Worm (Caenorhabditis elegans) whole organism, L2 larva: ENCODE measurements around the gene C26F1.3.

Experiments
- C34F6.9 ChIP-seq: fragments of 150-350 bp; optimal IDR thresholded peaks from 2 replicates; lab custom pipeline; 2014; ENCODE audit warnings: missing biosample characterization, missing genetic modification characterization
- F13H6.1 ChIP-seq: sonication (generic microtip); optimal IDR thresholded peaks from 2 replicates; lab custom pipeline; 2016; ENCODE audit warnings: missing genetic modification characterization, missing compliant biosample characterization
- R02D3.7 ChIP-seq: fragments of 150-350 bp; optimal IDR thresholded peaks from 2 replicates; lab custom pipeline; 2014; ENCODE audit warnings: missing biosample characterization, missing genetic modification characterization
- Y55F3AM.14 ChIP-seq: fragments of 200-800 bp; sonication (Bioruptor generic); optimal IDR thresholded peaks from 2 replicates; lab custom pipeline; 2018; ENCODE audit warnings: mild to moderate bottlenecking, missing genetic modification characterization, missing compliant biosample characterization
- alr-1 ChIP-seq: fragments of 150-350 bp; optimal IDR thresholded peaks from 2 replicates; lab custom pipeline; 2014; ENCODE audit warnings: missing biosample characterization, missing genetic modification characterization
- aly-2 ChIP-seq: fragments of 150-350 bp; optimal IDR thresholded peaks from 2 replicates; lab custom pipeline; 2014; ENCODE audit warnings: missing biosample characterization, missing genetic modification characterization
- ama-1 ChIP-seq: fragments of 150-350 bp; optimal IDR thresholded peaks from 2 replicates; lab custom pipeline; 2018; ENCODE audit warnings: inconsistent platforms
- blmp-1 ChIP-seq: sonication (generic microtip); optimal IDR thresholded peaks from 2 replicates; lab custom pipeline; 2017; ENCODE audit warnings: missing genetic modification characterization, mild to moderate bottlenecking, missing compliant biosample characterization, antibody characterized with exemption, moderate library complexity; ENCODE audit not compliant: insufficient read depth
- ceh-16 ChIP-seq: fragments of 150-350 bp; optimal IDR thresholded peaks from 2 replicates; lab custom pipeline; 2014; ENCODE audit warnings: missing biosample characterization, missing genetic modification characterization
- ceh-82 ChIP-seq: fragments of 150-350 bp; optimal IDR thresholded peaks from 2 replicates; lab custom pipeline; 2014; ENCODE audit warnings: missing biosample characterization, missing genetic modification characterization
- elt-1 ChIP-seq: fragments of 150-350 bp; optimal IDR thresholded peaks from 2 replicates; lab custom pipeline; 2014; ENCODE audit warnings: missing biosample characterization, missing genetic modification characterization
- elt-3 ChIP-seq: sonication (generic microtip); optimal IDR thresholded peaks from 2 replicates; lab custom pipeline; 2017; ENCODE audit warnings: missing biosample characterization, missing genetic modification characterization
- fos-1 ChIP-seq: fragments of 150-350 bp; optimal IDR thresholded peaks from 2 replicates; lab custom pipeline; 2014; ENCODE audit warnings: missing biosample characterization, missing genetic modification characterization
- gmeb-1 ChIP-seq: fragments of 150-350 bp; optimal IDR thresholded peaks from 2 replicates; lab custom pipeline; 2014; ENCODE audit warnings: missing biosample characterization, missing genetic modification characterization
- lin-13 ChIP-seq: fragments of 150-350 bp; optimal IDR thresholded peaks from 2 replicates; lab custom pipeline; 2014; ENCODE audit warnings: missing biosample characterization, missing genetic modification reagents, missing genetic modification characterization
- lin-39 ChIP-seq: fragments of 150-350 bp; optimal IDR thresholded peaks from 2 replicates; lab custom pipeline; 2014; ENCODE audit warnings: missing biosample characterization, missing genetic modification reagents, missing genetic modification characterization
- lsy-2 ChIP-seq, 2 experiments: fragments of 150-350 bp in 1 of 2; sonication (generic microtip) in 1 of 2; optimal IDR thresholded peaks; 2 replicates each; lab custom pipeline; 2014 to 2017; ENCODE audit warnings: missing biosample characterization in 2 of 2, missing genetic modification characterization in 2 of 2
- mbf-1 ChIP-seq: sonication (generic microtip); optimal IDR thresholded peaks from 2 replicates; lab custom pipeline; 2017; ENCODE audit warnings: missing biosample characterization, missing genetic modification characterization
- mdl-1 ChIP-seq, 2 experiments: fragments of 150-350 bp in 1 of 2; sonication (generic microtip) in 1 of 2; optimal IDR thresholded peaks; 2 replicates each; lab custom pipeline; 2017; ENCODE audit warnings: missing biosample characterization in 2 of 2, missing genetic modification characterization in 2 of 2
- nhr-10 ChIP-seq: sonication (generic microtip); optimal IDR thresholded peaks from 2 replicates; lab custom pipeline; 2017; ENCODE audit warnings: missing biosample characterization, missing genetic modification characterization
- nhr-12 ChIP-seq: fragments of 150-350 bp; optimal IDR thresholded peaks from 2 replicates; lab custom pipeline; 2014; ENCODE audit warnings: missing biosample characterization, missing genetic modification characterization
- nhr-21 ChIP-seq: fragments of 150-350 bp; optimal IDR thresholded peaks from 2 replicates; lab custom pipeline; 2014; ENCODE audit warnings: missing biosample characterization, missing genetic modification characterization
- nhr-23 ChIP-seq: fragments of 150-350 bp; optimal IDR thresholded peaks from 2 replicates; lab custom pipeline; 2014; ENCODE audit warnings: missing biosample characterization, missing genetic modification reagents, missing genetic modification characterization
- nhr-77 ChIP-seq: fragments of 150-350 bp; optimal IDR thresholded peaks from 2 replicates; lab custom pipeline; 2014; ENCODE audit warnings: missing biosample characterization, missing genetic modification characterization
- sem-4 ChIP-seq: fragments of 150-350 bp; optimal IDR thresholded peaks from 2 replicates; lab custom pipeline; 2014; ENCODE audit warnings: missing biosample characterization, missing genetic modification reagents, missing genetic modification characterization
- skn-1 ChIP-seq: sonication (generic microtip); optimal IDR thresholded peaks from 2 replicates; lab custom pipeline; 2017; ENCODE audit warnings: missing biosample characterization, missing genetic modification characterization
- sma-9 ChIP-seq, 2 experiments: fragments of 150-350 bp in 1 of 2; sonication (generic microtip) in 1 of 2; optimal IDR thresholded peaks; 2 replicates each; lab custom pipeline; 2014 to 2016; ENCODE audit warnings: missing genetic modification characterization in 2 of 2, mild to moderate bottlenecking in 1 of 2, missing biosample characterization in 1 of 2, missing compliant biosample characterization in 1 of 2, missing genetic modification reagents in 1 of 2, moderate library complexity in 1 of 2
- snpc-4 ChIP-seq: fragments of 150-350 bp; optimal IDR thresholded peaks from 2 replicates; lab custom pipeline; 2014; ENCODE audit warnings: missing biosample characterization, missing genetic modification characterization
- unc-39 ChIP-seq: fragments of 150-350 bp; optimal IDR thresholded peaks from 2 replicates; lab custom pipeline; 2014; ENCODE audit warnings: missing biosample characterization, missing genetic modification characterization
- unc-55 ChIP-seq: fragments of 150-350 bp; sonication (generic microtip); optimal IDR thresholded peaks from 3 replicates; lab custom pipeline; 2014; ENCODE audit warnings: missing biosample characterization, missing genetic modification reagents, missing genetic modification characterization
- unc-62 ChIP-seq: fragments of 150-350 bp; optimal IDR thresholded peaks from 2 replicates; lab custom pipeline; 2014; ENCODE audit warnings: missing biosample characterization, missing genetic modification reagents, missing genetic modification characterization
- ztf-1 ChIP-seq: fragments of 200-800 bp; sonication (Bioruptor generic); conservative IDR thresholded peaks from 2 replicates; pipeline ENCODE4 v1.3.6; 2022; ENCODE audit warnings: missing genetic modification characterization, missing compliant biosample characterization
- ztf-11 ChIP-seq: sonication (generic microtip); optimal IDR thresholded peaks from 2 replicates; lab custom pipeline; 2017; ENCODE audit warnings: missing biosample characterization, missing genetic modification characterization
- ztf-4 ChIP-seq: fragments of 150-350 bp; optimal IDR thresholded peaks from 2 replicates; lab custom pipeline; 2014; ENCODE audit warnings: missing biosample characterization, missing genetic modification characterization

C26F1.3 gene

ce11 chrV:7742485-7742959 is 34.6 kb upstream of the C26F1.3 start, which contains the start of gene fbxl-5:
Gene fbxl-5 (plus strand): TSS chrV:7742909.
- no peak for TF ChIP-seq mdl-1 (tag; optimal IDR thresholded peaks at IDR 0.05; lab: Kevin White, UChicago)
- TF ChIP-seq Y55F3AM.14 (GFP tag; lab: Kevin White, UChicago) = no peak
- TF ChIP-seq nhr-12 (tag; lab: Kevin White, UChicago) = no peak
- no peak for TF ChIP-seq gmeb-1 (tag; lab: Kevin White, UChicago)
- no peak for TF ChIP-seq nhr-10 (tag; lab: Kevin White, UChicago)
- TF ChIP-seq ama-1 (lab: Kevin White, UChicago) = no peak
- TF ChIP-seq ztf-4 (tag; lab: Kevin White, UChicago) = no peak
- TF ChIP-seq ztf-1 (GFP tag; lab: Robert Waterston, UW) = no peak
- TF ChIP-seq ceh-82 = no peak
- TF ChIP-seq lin-13 (GFP tag; lab: Kevin White, UChicago) = no peak
- TF ChIP-seq, all 48 proteins: peak for 0

ce11 chrV:7744068-7744467 is 33.0 kb upstream of the C26F1.3 start:
- TF ChIP-seq unc-39 (tag; lab: Kevin White, UChicago) (no peak), R02D3.7 (tag; lab: Kevin White, UChicago) (no peak), snpc-4 (no peak), ceh-16 (tag; lab: Kevin White, UChicago) (no peak), nhr-77 (tag; lab: Kevin White, UChicago) (no peak), sma-9 (GFP tag; optimal IDR thresholded peaks at IDR 0.05; lab: Kevin White, UChicago) (peak; percentile 40), sma-9 (tag; optimal IDR thresholded peaks at IDR 0.05; lab: Kevin White, UChicago) (no peak), alr-1 (tag; lab: Kevin White, UChicago) (no peak), blmp-1 (tag; lab: Kevin White, UChicago) (no peak), sem-4 (no peak), unc-62 (no peak), fos-1 (tag; lab: Kevin White, UChicago) (peak; percentile 84), gmeb-1 (tag; lab: Kevin White, UChicago) (no peak), aly-2 (tag; lab: Kevin White, UChicago) (no peak), skn-1 (tag; lab: Kevin White, UChicago) (no peak), mbf-1 (tag; lab: Kevin White, UChicago) (no peak), ztf-11 (tag; lab: Kevin White, UChicago) (no peak)

ce11 chrV:7745386-7745785 is 31.7 kb upstream of the C26F1.3 start:
- TF ChIP-seq nhr-23 = no peak
- no peak for TF ChIP-seq aly-2 (tag; lab: Kevin White, UChicago)
- no peak for TF ChIP-seq R02D3.7 (tag; lab: Kevin White, UChicago)
- TF ChIP-seq fos-1 (tag; lab: Kevin White, UChicago) = no peak
- no peak for TF ChIP-seq nhr-10 (tag; lab: Kevin White, UChicago)
- TF ChIP-seq elt-1 (tag; lab: Kevin White, UChicago) = no peak
- no peak for TF ChIP-seq ama-1 (lab: Kevin White, UChicago)
- TF ChIP-seq unc-55 (GFP tag; lab: Kevin White, UChicago) = no peak
- no peak for TF ChIP-seq C34F6.9 (tag; lab: Kevin White, UChicago)
- no peak for TF ChIP-seq ztf-11 (tag; lab: Kevin White, UChicago)

- no peak for TF ChIP-seq lsy-2 (tag; optimal IDR thresholded peaks at IDR 0.05; lab: Kevin White, UChicago)
- TF ChIP-seq sma-9 (GFP tag; optimal IDR thresholded peaks at IDR 0.05; lab: Kevin White, UChicago) = peak; percentile 7
- TF ChIP-seq sma-9 (tag; optimal IDR thresholded peaks at IDR 0.05; lab: Kevin White, UChicago) = no peak
- peak; percentile 14 for TF ChIP-seq F13H6.1 (tag; lab: Kevin White, UChicago)
- no peak for TF ChIP-seq ztf-4 (tag; lab: Kevin White, UChicago)
- peak; percentile 1 for TF ChIP-seq unc-55 (GFP tag; lab: Kevin White, UChicago)
Observed at ce11 chrV:7745903-7746302, 31.2 kb upstream of the C26F1.3 start.

- TF ChIP-seq mdl-1 (tag; optimal IDR thresholded peaks at IDR 0.05; lab: Kevin White, UChicago) (no peak), nhr-21 (no peak), elt-3 (tag; lab: Kevin White, UChicago) (no peak), lin-39 (tag; lab: Kevin White, UChicago) (no peak)
Observed at ce11 chrV:7747132-7747531, 30.0 kb upstream of the C26F1.3 start.
